Fruit fly (Drosophila melanogaster): Measurements from ENCODE around the gene CG31088.

CG31088 gene

dm6 chr3R:15930050-15930449 is 20.7 kb downstream of the CG31088 start:
- TF ChIP-seq Mio (GFP tag; optimal IDR thresholded peaks at IDR 0.05) (no peak), GATAd (GFP tag; optimal IDR thresholded peaks at IDR 0.05) (no peak), Hr78 (GFP tag; optimal IDR thresholded peaks at IDR 0.05) (no peak), dsf (GFP tag; optimal IDR thresholded peaks at IDR 0.05; ENCODE audit: borderline replicate concordance) (no peak), psq (GFP tag; optimal IDR thresholded peaks at IDR 0.05) (no peak), tai (GFP tag; optimal IDR thresholded peaks at IDR 0.05) (no peak), br (GFP tag; optimal IDR thresholded peaks at IDR 0.05) (no peak), brk (GFP tag; optimal IDR thresholded peaks at IDR 0.05) (no peak), CrebA (GFP tag; optimal IDR thresholded peaks at IDR 0.05; ENCODE audit: borderline replicate concordance) (no peak), dmrt93B (GFP tag; optimal IDR thresholded peaks at IDR 0.05) (no peak), Sp1 (GFP tag; optimal IDR thresholded peaks at IDR 0.05) (no peak), Myc (optimal IDR thresholded peaks at IDR 0.05) (no peak), pan (optimal IDR thresholded peaks at IDR 0.05) (no peak), CG32264 (GFP tag; optimal IDR thresholded peaks at IDR 0.05) (no peak), lola (GFP tag; optimal IDR thresholded peaks at IDR 0.05) (no peak), usp (GFP tag; optimal IDR thresholded peaks at IDR 0.05) (no peak)

- no peak for TF ChIP-seq Dif (GFP tag; optimal IDR thresholded peaks at IDR 0.05; ENCODE audit: partially characterized antibody)
Observed at dm6 chr3R:15928127-15928526, 22.6 kb downstream of the CG31088 start.

dm6 chr3R:15927172-15927571 is 23.6 kb downstream of the CG31088 start:
- no peak for TF ChIP-seq jim (GFP tag; optimal IDR thresholded peaks at IDR 0.05)
- no peak for TF ChIP-seq h (GFP tag; optimal IDR thresholded peaks at IDR 0.05)
- no peak for TF ChIP-seq foxo (GFP tag; optimal IDR thresholded peaks at IDR 0.05)
- TF ChIP-seq Hnf4 (GFP tag; optimal IDR thresholded peaks at IDR 0.05): no peak
- TF ChIP-seq ey (GFP tag; optimal IDR thresholded peaks at IDR 0.05): no peak
- no peak for TF ChIP-seq Vsx2 (GFP tag; optimal IDR thresholded peaks at IDR 0.05; ENCODE audit: partially characterized antibody)
- TF ChIP-seq Mio (GFP tag; optimal IDR thresholded peaks at IDR 0.05): no peak
- TF ChIP-seq CG9705 (GFP tag; optimal IDR thresholded peaks at IDR 0.05): no peak
- no peak for TF ChIP-seq Hr83 (GFP tag; optimal IDR thresholded peaks at IDR 0.05; ENCODE audit: poor library complexity, severe bottlenecking)
- TF ChIP-seq Sp1 (GFP tag; optimal IDR thresholded peaks at IDR 0.05): no peak
- TF ChIP-seq CrebA (GFP tag; optimal IDR thresholded peaks at IDR 0.05; ENCODE audit: borderline replicate concordance): no peak
- no peak for TF ChIP-seq CG32264 (GFP tag; optimal IDR thresholded peaks at IDR 0.05)
- no peak for TF ChIP-seq woc (GFP tag; optimal IDR thresholded peaks at IDR 0.05)
- TF ChIP-seq Dfd (GFP tag; optimal IDR thresholded peaks at IDR 0.05): no peak
- no peak for TF ChIP-seq sv (GFP tag; optimal IDR thresholded peaks at IDR 0.05)
- no peak for TF ChIP-seq dl (GFP tag; optimal IDR thresholded peaks at IDR 0.05; ENCODE audit: insufficient read depth in 1 of 2, partially characterized antibody in 2 of 2)
- TF ChIP-seq usp (GFP tag; optimal IDR thresholded peaks at IDR 0.05): no peak
- no peak for TF ChIP-seq OdsH (GFP tag; optimal IDR thresholded peaks at IDR 0.05)
- no peak for TF ChIP-seq Hr78 (GFP tag; optimal IDR thresholded peaks at IDR 0.05)

- TF ChIP-seq Dfd (GFP tag; optimal IDR thresholded peaks at IDR 0.05) (no peak), foxo (GFP tag; optimal IDR thresholded peaks at IDR 0.05) (no peak), CG32264 (GFP tag; optimal IDR thresholded peaks at IDR 0.05) (no peak), ey (GFP tag; optimal IDR thresholded peaks at IDR 0.05) (no peak), psq (GFP tag; optimal IDR thresholded peaks at IDR 0.05) (no peak), tai (GFP tag; optimal IDR thresholded peaks at IDR 0.05) (no peak), sv (GFP tag; optimal IDR thresholded peaks at IDR 0.05) (no peak), Sp1 (GFP tag; optimal IDR thresholded peaks at IDR 0.05) (no peak), pan (optimal IDR thresholded peaks at IDR 0.05) (no peak), Hnf4 (GFP tag; optimal IDR thresholded peaks at IDR 0.05) (no peak), sage (GFP tag; optimal IDR thresholded peaks at IDR 0.05) (no peak), brk (GFP tag; optimal IDR thresholded peaks at IDR 0.05) (no peak), CrebA (GFP tag; optimal IDR thresholded peaks at IDR 0.05; ENCODE audit: borderline replicate concordance) (no peak)
Observed at dm6 chr3R:15925939-15926338, 24.8 kb downstream of the CG31088 start.

- TF ChIP-seq woc (GFP tag; optimal IDR thresholded peaks at IDR 0.05): no peak
- TF ChIP-seq fru (GFP tag; optimal IDR thresholded peaks at IDR 0.05): no peak
- TF ChIP-seq ey (GFP tag; optimal IDR thresholded peaks at IDR 0.05): no peak
- no peak for TF ChIP-seq CrebA (GFP tag; optimal IDR thresholded peaks at IDR 0.05; ENCODE audit: borderline replicate concordance)
- TF ChIP-seq br (GFP tag; optimal IDR thresholded peaks at IDR 0.05): no peak
- no peak for TF ChIP-seq Rel (GFP tag; optimal IDR thresholded peaks at IDR 0.05)
- no peak for TF ChIP-seq Rel (tag; optimal IDR thresholded peaks at IDR 0.05)
- no peak for TF ChIP-seq psq (GFP tag; optimal IDR thresholded peaks at IDR 0.05)
- TF ChIP-seq foxo (GFP tag; optimal IDR thresholded peaks at IDR 0.05): no peak
- no peak for TF ChIP-seq Hr78 (GFP tag; optimal IDR thresholded peaks at IDR 0.05)
- no peak for TF ChIP-seq dmrt93B (GFP tag; optimal IDR thresholded peaks at IDR 0.05)
- TF ChIP-seq Jra (GFP tag; optimal IDR thresholded peaks at IDR 0.05): no peak
- no peak for TF ChIP-seq rgr (GFP tag; optimal IDR thresholded peaks at IDR 0.05)
- TF ChIP-seq Myc (optimal IDR thresholded peaks at IDR 0.05): no peak
Observed at dm6 chr3R:15925329-15925728, 25.4 kb downstream of the CG31088 start, which contains the start of gene CG34276. Gene CG34276, plus strand, starts transcription at chr3R:15925629.

Measured in whole organism, wandering third instar larva.